Fruit fly (Drosophila melanogaster): ENCODE data around the gene Nf-YB.

The Nf-YB gene

DNA sequence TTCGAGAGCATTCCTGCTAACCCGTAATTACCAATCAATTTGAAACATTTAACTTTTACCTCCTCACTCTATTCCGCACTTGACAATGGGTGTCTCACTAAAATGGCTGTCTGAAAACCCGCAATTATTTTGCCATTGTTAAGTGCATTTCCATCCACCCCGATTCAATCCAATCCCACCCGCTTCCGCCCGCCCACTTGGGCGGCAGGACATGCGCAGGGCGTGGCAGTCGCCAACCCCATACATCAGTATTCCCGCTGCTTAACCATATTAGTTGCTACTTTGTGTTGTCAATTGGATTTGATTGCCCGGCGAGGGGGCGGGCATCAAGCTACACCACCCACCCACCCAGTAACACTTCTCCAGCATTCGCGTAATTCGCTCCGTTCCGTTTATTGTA is 29.6 kb downstream of the Nf-YB start:
- TF ChIP-seq CrebA (GFP tag; optimal IDR thresholded peaks at IDR 0.05; ENCODE audit: borderline replicate concordance) (no peak), Hnf4 (GFP tag; optimal IDR thresholded peaks at IDR 0.05) (no peak), Myc (optimal IDR thresholded peaks at IDR 0.05) (no peak), HLH106 (tag; optimal IDR thresholded peaks at IDR 0.05) (no peak), lola (GFP tag; optimal IDR thresholded peaks at IDR 0.05) (no peak), usp (GFP tag; optimal IDR thresholded peaks at IDR 0.05) (no peak)

DNA sequence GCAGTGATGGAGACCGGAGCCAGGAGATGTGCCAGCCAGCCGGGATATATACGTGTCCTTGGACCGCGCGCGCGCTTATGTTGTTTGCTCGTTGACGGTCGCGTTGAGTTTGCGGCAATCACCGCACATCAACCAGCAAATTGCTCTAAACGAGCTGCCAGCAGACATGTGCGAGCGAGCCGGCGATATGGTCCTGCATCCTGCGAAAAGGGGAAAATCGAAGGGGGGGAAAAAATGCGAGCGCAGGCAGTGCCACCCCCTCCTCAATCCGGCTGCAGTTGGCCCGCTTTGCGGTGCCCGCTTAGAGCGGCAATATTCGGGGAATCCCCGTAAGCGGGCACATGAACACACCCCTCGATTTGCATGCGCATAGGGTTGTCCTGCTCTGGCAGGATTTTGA is 33.1 kb downstream of the Nf-YB start, which contains the start of gene bsh:
Gene bsh (minus strand): TSS at position 101 of the 400 bp plus-strand sequence.
- TF ChIP-seq Vsx2 (GFP tag; optimal IDR thresholded peaks at IDR 0.05; ENCODE audit: partially characterized antibody) (no peak), Hr78 (GFP tag; optimal IDR thresholded peaks at IDR 0.05) (no peak), Mio (GFP tag; optimal IDR thresholded peaks at IDR 0.05) (no peak), Dfd (GFP tag; optimal IDR thresholded peaks at IDR 0.05) (no peak), OdsH (GFP tag; optimal IDR thresholded peaks at IDR 0.05) (no peak), Abd-B (GFP tag; optimal IDR thresholded peaks at IDR 0.05) (no peak), Hnf4 (GFP tag; optimal IDR thresholded peaks at IDR 0.05) (no peak), fru (GFP tag; optimal IDR thresholded peaks at IDR 0.05) (no peak), br (GFP tag; optimal IDR thresholded peaks at IDR 0.05) (no peak), Sp1 (GFP tag; optimal IDR thresholded peaks at IDR 0.05) (no peak), HLH106 (tag; optimal IDR thresholded peaks at IDR 0.05) (no peak), sage (GFP tag; optimal IDR thresholded peaks at IDR 0.05) (no peak), usp (GFP tag; optimal IDR thresholded peaks at IDR 0.05) (no peak)

DNA sequence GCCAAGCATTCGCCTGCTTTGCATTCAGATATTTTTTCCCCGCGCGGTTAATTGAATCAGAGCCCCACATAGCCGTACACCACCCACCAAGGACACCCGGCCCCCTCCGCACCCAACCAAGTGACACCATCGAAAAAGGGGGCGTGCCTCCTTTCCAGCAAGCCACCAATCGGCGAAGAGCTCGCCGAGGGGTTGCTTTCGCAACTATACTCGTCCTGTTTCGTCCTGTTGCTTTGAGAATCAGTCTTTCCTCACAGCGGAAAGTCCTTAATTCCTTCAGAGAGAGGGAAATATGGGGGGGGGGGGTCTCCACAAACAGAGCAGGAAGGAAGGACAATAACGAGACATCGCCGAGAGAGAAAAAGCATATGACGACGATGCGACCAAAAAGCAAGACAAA is 33.9 kb downstream of the Nf-YB start:
- no peak for TF ChIP-seq Hr78 (GFP tag; optimal IDR thresholded peaks at IDR 0.05)
- no peak for TF ChIP-seq sv (GFP tag; optimal IDR thresholded peaks at IDR 0.05)
- TF ChIP-seq Jra (GFP tag; optimal IDR thresholded peaks at IDR 0.05): no peak
- TF ChIP-seq Myc (optimal IDR thresholded peaks at IDR 0.05): no peak
- no peak for TF ChIP-seq Abd-B (GFP tag; optimal IDR thresholded peaks at IDR 0.05)
- TF ChIP-seq foxo (GFP tag; optimal IDR thresholded peaks at IDR 0.05): no peak
- no peak for TF ChIP-seq fru (GFP tag; optimal IDR thresholded peaks at IDR 0.05)
- no peak for TF ChIP-seq Hnf4 (GFP tag; optimal IDR thresholded peaks at IDR 0.05)
- TF ChIP-seq br (GFP tag; optimal IDR thresholded peaks at IDR 0.05): no peak
- no peak for TF ChIP-seq rgr (GFP tag; optimal IDR thresholded peaks at IDR 0.05)
- no peak for TF ChIP-seq lola (GFP tag; optimal IDR thresholded peaks at IDR 0.05)
- TF ChIP-seq HLH106 (tag; optimal IDR thresholded peaks at IDR 0.05): no peak
- no peak for TF ChIP-seq woc (GFP tag; optimal IDR thresholded peaks at IDR 0.05)
- TF ChIP-seq ey (GFP tag; optimal IDR thresholded peaks at IDR 0.05): no peak
- no peak for TF ChIP-seq GATAd (GFP tag; optimal IDR thresholded peaks at IDR 0.05)

DNA sequence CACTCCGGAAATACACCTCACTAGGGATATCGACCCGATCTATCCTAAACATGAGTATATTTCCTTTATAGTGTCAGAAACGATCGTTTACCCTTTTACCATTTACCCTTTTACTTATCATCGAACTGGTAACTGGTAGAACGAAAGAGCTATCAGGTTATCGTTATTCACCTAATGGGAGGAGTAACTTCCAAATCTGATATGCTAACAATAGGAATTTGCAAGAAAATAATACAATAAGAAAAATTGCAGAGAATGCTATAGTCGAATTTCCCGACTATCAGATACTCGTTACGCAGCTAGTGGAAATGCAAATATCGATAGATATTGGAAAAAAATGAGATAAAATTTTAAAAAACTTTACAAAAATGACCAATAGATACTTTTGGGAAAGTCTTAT is 38.4 kb downstream of the Nf-YB start:
- TF ChIP-seq CrebA (GFP tag; optimal IDR thresholded peaks at IDR 0.05; ENCODE audit: borderline replicate concordance) (no peak), Myc (optimal IDR thresholded peaks at IDR 0.05) (no peak), Rel (GFP tag; optimal IDR thresholded peaks at IDR 0.05) (no peak), Rel (tag; optimal IDR thresholded peaks at IDR 0.05) (no peak), CG9705 (GFP tag; optimal IDR thresholded peaks at IDR 0.05) (no peak), fru (GFP tag; optimal IDR thresholded peaks at IDR 0.05) (no peak), woc (GFP tag; optimal IDR thresholded peaks at IDR 0.05) (no peak), Abd-B (GFP tag; optimal IDR thresholded peaks at IDR 0.05) (no peak), Vsx2 (GFP tag; optimal IDR thresholded peaks at IDR 0.05; ENCODE audit: partially characterized antibody) (no peak)

DNA sequence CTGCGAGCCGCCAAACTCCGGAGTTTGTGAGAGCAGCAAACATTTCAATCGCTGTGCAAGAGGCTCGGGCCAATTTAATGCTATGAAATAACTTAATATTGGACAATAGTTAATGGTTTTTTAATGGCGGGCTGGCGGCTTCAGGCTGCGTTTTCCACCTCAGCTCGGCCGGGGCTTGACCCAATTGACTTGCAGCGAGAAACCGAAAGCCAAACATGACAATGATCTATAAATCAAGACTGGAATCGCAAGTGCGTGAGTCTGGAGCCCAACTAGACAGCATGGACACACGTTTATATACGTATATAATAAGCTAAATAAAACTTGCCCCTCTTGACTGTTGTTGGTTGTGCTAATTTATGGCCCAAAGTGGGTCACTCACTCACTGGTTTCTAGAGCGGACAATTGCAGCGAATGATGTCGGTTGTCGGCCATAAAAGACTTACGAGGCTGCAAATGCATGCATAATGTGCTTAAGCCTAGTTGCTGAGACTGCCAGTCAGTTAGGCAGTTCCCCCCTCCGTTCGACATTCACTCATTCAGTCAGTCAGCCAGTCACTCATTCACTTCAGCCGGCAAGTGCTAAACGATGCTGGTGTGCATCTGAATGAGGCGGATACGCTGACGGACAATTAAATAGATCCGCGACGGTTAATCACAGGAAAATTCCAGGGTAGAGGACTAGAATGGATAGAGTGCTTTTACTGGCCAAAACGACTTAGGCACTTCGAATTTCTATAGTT is 49.2 kb downstream of the Nf-YB start:
- TF ChIP-seq Rel (GFP tag; optimal IDR thresholded peaks at IDR 0.05) (no peak), Rel (tag; optimal IDR thresholded peaks at IDR 0.05) (no peak), Hnf4 (GFP tag; optimal IDR thresholded peaks at IDR 0.05) (no peak), dmrt93B (GFP tag; optimal IDR thresholded peaks at IDR 0.05) (no peak), lola (GFP tag; optimal IDR thresholded peaks at IDR 0.05) (no peak), Myc (optimal IDR thresholded peaks at IDR 0.05) (no peak), N (GFP tag; optimal IDR thresholded peaks at IDR 0.05) (no peak), Vsx2 (GFP tag; optimal IDR thresholded peaks at IDR 0.05; ENCODE audit: partially characterized antibody) (no peak), sage (GFP tag; optimal IDR thresholded peaks at IDR 0.05) (no peak), CG9705 (GFP tag; optimal IDR thresholded peaks at IDR 0.05) (no peak), Abd-B (GFP tag; optimal IDR thresholded peaks at IDR 0.05) (no peak), usp (GFP tag; optimal IDR thresholded peaks at IDR 0.05) (no peak)

All from whole organism, wandering third instar larva.